Worm (Caenorhabditis elegans): Measurements from ENCODE around the gene F13E9.5.

The F13E9.5 gene

DNA sequence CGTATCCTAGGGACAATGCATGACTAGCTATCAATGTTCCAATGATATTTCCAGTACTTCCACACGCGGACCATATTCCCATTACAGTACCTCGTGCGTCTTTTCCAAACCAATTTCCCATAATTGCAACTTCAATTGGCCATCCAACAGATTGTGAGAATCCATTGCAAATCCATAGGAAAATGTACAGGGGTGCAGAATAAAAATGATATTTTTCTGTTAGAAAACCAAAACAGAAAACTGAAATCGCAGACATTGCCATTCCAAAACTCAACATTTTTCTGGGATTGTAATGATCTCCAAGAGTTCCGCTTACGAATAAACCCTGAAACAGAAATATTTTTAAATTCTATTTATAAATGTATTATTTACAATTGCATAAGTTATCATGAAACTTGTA is 33.0 kb downstream of the F13E9.5 start:
- TF ChIP-seq nhr-23 (tag; optimal IDR thresholded peaks at IDR 0.05) (no peak), unc-62 (GFP tag; optimal IDR thresholded peaks at IDR 0.05) (no peak), nhr-12 (tag; optimal IDR thresholded peaks at IDR 0.05) (no peak), dmd-4 (tag; optimal IDR thresholded peaks at IDR 0.05) (no peak)

DNA sequence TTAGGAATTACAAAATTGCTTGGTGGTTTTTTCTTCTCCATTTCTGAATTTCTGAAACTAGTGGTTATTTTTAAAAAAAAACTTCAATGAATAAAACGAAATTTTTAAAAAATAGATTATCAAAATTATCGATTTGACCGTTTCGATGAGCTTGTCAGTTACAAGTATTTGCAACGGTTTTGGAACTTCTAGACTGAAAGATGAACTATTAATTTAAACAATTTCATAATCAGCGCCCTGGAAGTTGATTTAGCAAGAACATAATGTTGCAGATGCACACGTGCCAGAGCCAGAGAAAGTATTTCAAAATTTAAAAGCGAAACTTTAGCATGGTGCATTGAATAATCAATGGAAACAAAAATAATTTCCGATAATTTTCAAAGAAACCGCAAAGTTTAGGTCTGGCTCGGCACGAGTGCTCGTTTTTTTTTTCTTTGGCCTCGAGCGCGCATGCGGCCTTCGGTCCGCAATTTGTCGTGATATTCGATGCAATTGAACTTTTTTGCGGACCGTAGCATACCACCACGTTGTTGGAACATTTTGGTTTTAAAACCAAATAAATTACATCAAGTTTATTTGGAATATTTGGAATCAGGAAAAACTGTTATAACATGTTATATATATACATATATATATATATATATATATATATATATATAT is 41.3 kb downstream of the F13E9.5 start, which contains the start of gene T11G6.5:
TSS of gene T11G6.5 (minus strand) at position 51 of the 660 bp plus-strand sequence.
- TF ChIP-seq unc-39 (tag; optimal IDR thresholded peaks at IDR 0.05) (no peak), nhr-25 (tag; optimal IDR thresholded peaks at IDR 0.05) (no peak), mdl-1 (tag; optimal IDR thresholded peaks at IDR 0.05) (no peak), peb-1 (tag; optimal IDR thresholded peaks at IDR 0.05) (no peak), Y55F3AM.14 (GFP tag; optimal IDR thresholded peaks at IDR 0.05) (no peak), nhr-11 (tag; optimal IDR thresholded peaks at IDR 0.05) (no peak), ztf-11 (tag; optimal IDR thresholded peaks at IDR 0.05) (no peak), egl-27 (tag; optimal IDR thresholded peaks at IDR 0.05) (no peak), ceh-16 (tag; optimal IDR thresholded peaks at IDR 0.05) (no peak), blmp-1 (tag; optimal IDR thresholded peaks at IDR 0.05; ENCODE audit: insufficient read depth) (no peak), aly-2 (tag; optimal IDR thresholded peaks at IDR 0.05) (no peak), C34F6.9 (tag; optimal IDR thresholded peaks at IDR 0.05) (peak; percentile 48), sma-3 (GFP tag; optimal IDR thresholded peaks at IDR 0.05) (no peak), snpc-4 (tag; optimal IDR thresholded peaks at IDR 0.05) (no peak), nhr-6 (tag; optimal IDR thresholded peaks at IDR 0.05) (no peak), nhr-10 (tag; optimal IDR thresholded peaks at IDR 0.05) (no peak), nhr-21 (tag; optimal IDR thresholded peaks at IDR 0.05) (no peak), unc-55 (GFP tag; optimal IDR thresholded peaks at IDR 0.05) (peak; percentile 41), R02D3.7 (tag; optimal IDR thresholded peaks at IDR 0.05) (no peak), mbf-1 (tag; optimal IDR thresholded peaks at IDR 0.05) (no peak), lin-11 (tag; optimal IDR thresholded peaks at IDR 0.05) (no peak), ztf-4 (tag; optimal IDR thresholded peaks at IDR 0.05) (no peak), nhr-129 (tag; optimal IDR thresholded peaks at IDR 0.05) (peak; percentile 19), unc-62 (GFP tag; optimal IDR thresholded peaks at IDR 0.05) (no peak), nhr-237 (tag; optimal IDR thresholded peaks at IDR 0.05) (no peak), sma-9 (GFP tag; optimal IDR thresholded peaks at IDR 0.05) (no peak), sma-9 (tag; optimal IDR thresholded peaks at IDR 0.05) (no peak), alr-1 (tag; optimal IDR thresholded peaks at IDR 0.05) (no peak), ZK546.5 (tag; optimal IDR thresholded peaks at IDR 0.05) (no peak), zag-1 (tag; optimal IDR thresholded peaks at IDR 0.05) (no peak), lin-39 (tag; optimal IDR thresholded peaks at IDR 0.05) (no peak), skn-1 (tag; optimal IDR thresholded peaks at IDR 0.05) (no peak), dmd-4 (tag; optimal IDR thresholded peaks at IDR 0.05) (no peak), nhr-12 (tag; optimal IDR thresholded peaks at IDR 0.05) (no peak), lsy-2 (tag; optimal IDR thresholded peaks at IDR 0.05) (peak; percentile 76 to 95), nhr-77 (tag; optimal IDR thresholded peaks at IDR 0.05) (no peak), crh-2 (tag; optimal IDR thresholded peaks at IDR 0.05) (no peak), F13H6.1 (tag; optimal IDR thresholded peaks at IDR 0.05) (peak; percentile 7), elt-3 (tag; optimal IDR thresholded peaks at IDR 0.05) (no peak), fos-1 (tag; optimal IDR thresholded peaks at IDR 0.05) (no peak), ama-1 (optimal IDR thresholded peaks at IDR 0.05) (no peak), ztf-1 (GFP tag; conservative IDR thresholded peaks at IDR 0.05) (no peak), lin-13 (GFP tag; optimal IDR thresholded peaks at IDR 0.05) (peak; percentile 26), elt-1 (tag; optimal IDR thresholded peaks at IDR 0.05) (no peak)
